Fruit fly (Drosophila melanogaster) whole organism, prepupa: ENCODE measurements around the gene CG3224.
A peak's percentile ranks its signal among the peaks of the same experiment; 100 is the strongest.

Experiments used
- Blimp-1 ChIP-seq: fragments of 200-800 bp; sonication (Bioruptor generic); optimal IDR thresholded peaks from 3 replicates; lab custom pipeline; 2017; ENCODE audit warnings: missing biosample characterization, missing genetic modification characterization, mild to moderate bottlenecking, moderate library complexity, missing genetic modification reagents
- CG10631 ChIP-seq: fragments of 200-800 bp; sonication (Bioruptor generic); optimal IDR thresholded peaks from 2 replicates; lab custom pipeline; 2016; ENCODE audit warnings: missing biosample characterization, missing genetic modification characterization
- CG10669 ChIP-seq: fragments of 200-800 bp; sonication (Bioruptor generic); optimal IDR thresholded peaks from 3 replicates; lab custom pipeline; 2018; ENCODE audit warnings: missing biosample characterization, mild to moderate bottlenecking, missing genetic modification characterization, moderate library complexity
- CG11762 ChIP-seq: fragments of 200-800 bp; sonication (Bioruptor generic); optimal IDR thresholded peaks from 3 replicates; lab custom pipeline; 2016; ENCODE audit warnings: missing biosample characterization, missing genetic modification characterization; ENCODE audit not compliant: insufficient read depth
- CG11902 ChIP-seq: fragments of 200-800 bp; sonication (Bioruptor generic); optimal IDR thresholded peaks from 3 replicates; lab custom pipeline; 2016; ENCODE audit warnings: missing biosample characterization, missing genetic modification characterization
- CG15336 ChIP-seq: fragments of 200-800 bp; sonication (Bioruptor generic); IDR thresholded peaks from 2 replicates; pipeline ENCODE4 v1.3.6; 2022; ENCODE audit warnings: missing biosample characterization, missing genetic modification characterization
- CG1621 ChIP-seq: fragments of 200-800 bp; sonication (Bioruptor generic); optimal IDR thresholded peaks from 3 replicates; lab custom pipeline; 2018; ENCODE audit warnings: missing biosample characterization, mild to moderate bottlenecking, missing genetic modification characterization
- CG16779 ChIP-seq: fragments of 200-800 bp; sonication (Bioruptor generic); optimal IDR thresholded peaks from 3 replicates; lab custom pipeline; 2017; ENCODE audit warnings: missing biosample characterization, mild to moderate bottlenecking, missing genetic modification characterization
- CG3032 ChIP-seq: fragments of 200-800 bp; optimal IDR thresholded peaks from 2 replicates; lab custom pipeline; 2019; ENCODE audit warnings: missing biosample characterization, mild to moderate bottlenecking, missing genetic modification characterization, moderate library complexity
- CG31627 ChIP-seq: fragments of 200-800 bp; sonication (Bioruptor generic); optimal IDR thresholded peaks from 3 replicates; lab custom pipeline; 2016; ENCODE audit warnings: missing biosample characterization, missing genetic modification characterization
- CG32006 ChIP-seq: fragments of 200-800 bp; sonication (Bioruptor generic); optimal IDR thresholded peaks from 3 replicates; lab custom pipeline; 2017; ENCODE audit warnings: missing biosample characterization, mild to moderate bottlenecking, missing genetic modification characterization
- CG34406 ChIP-seq: fragments of 200-800 bp; sonication (Bioruptor generic); optimal IDR thresholded peaks from 3 replicates; lab custom pipeline; 2016; ENCODE audit warnings: missing biosample characterization, missing genetic modification characterization
- CG3919 ChIP-seq: fragments of 200-800 bp; sonication (Bioruptor generic); optimal IDR thresholded peaks from 3 replicates; lab custom pipeline; 2016; ENCODE audit warnings: missing biosample characterization, missing genetic modification characterization
- CG4318 ChIP-seq: fragments of 200-800 bp; sonication (Bioruptor generic); optimal IDR thresholded peaks from 3 replicates; lab custom pipeline; 2017; ENCODE audit warnings: missing biosample characterization, mild to moderate bottlenecking, missing genetic modification characterization
- CG6163 ChIP-seq: fragments of 200-800 bp; sonication (Bioruptor generic); IDR thresholded peaks from 3 replicates; pipeline ENCODE4 v1.3.6; 2022; ENCODE audit warnings: missing biosample characterization, missing genetic modification characterization
- CG6276 ChIP-seq: fragments of 200-800 bp; sonication (Bioruptor generic); optimal IDR thresholded peaks from 2 replicates; lab custom pipeline; 2017; ENCODE audit warnings: missing biosample characterization, mild to moderate bottlenecking, missing genetic modification characterization
- CG6792 ChIP-seq: fragments of 200-800 bp; sonication (Bioruptor generic); optimal IDR thresholded peaks from 3 replicates; lab custom pipeline; 2016; ENCODE audit warnings: missing biosample characterization, missing genetic modification characterization
- CG6808 ChIP-seq: fragments of 200-800 bp; sonication (Bioruptor generic); optimal IDR thresholded peaks from 3 replicates; lab custom pipeline; 2017; ENCODE audit warnings: missing biosample characterization, missing genetic modification characterization, mild to moderate bottlenecking, moderate library complexity, missing genetic modification reagents
- CG6854 ChIP-seq: fragments of 200-800 bp; sonication (Bioruptor generic); optimal IDR thresholded peaks from 2 replicates; lab custom pipeline; 2017; ENCODE audit warnings: missing biosample characterization, mild to moderate bottlenecking, missing genetic modification characterization
- CG7368 ChIP-seq: fragments of 200-800 bp; sonication (Bioruptor generic); optimal IDR thresholded peaks from 3 replicates; lab custom pipeline; 2016; ENCODE audit warnings: missing biosample characterization, missing genetic modification characterization
- CG8119 ChIP-seq: fragments of 200-800 bp; sonication (Bioruptor generic); IDR thresholded peaks from 3 replicates; pipeline ENCODE4 v1.3.6; 2022; ENCODE audit warnings: missing biosample characterization, missing genetic modification characterization
- CG8632 ChIP-seq: fragments of 200-800 bp; sonication (Bioruptor generic); optimal IDR thresholded peaks from 3 replicates; lab custom pipeline; 2016; ENCODE audit warnings: missing biosample characterization, missing genetic modification characterization
- Eip75B ChIP-seq: fragments of 200-800 bp; sonication (Bioruptor generic); optimal IDR thresholded peaks from 3 replicates; lab custom pipeline; 2016; ENCODE audit warnings: missing biosample characterization, missing genetic modification characterization
- Eip78C ChIP-seq: fragments of 200-800 bp; sonication (Bioruptor generic); peaks from one replicate; lab custom pipeline; 2016; ENCODE audit warnings: missing biosample characterization, missing genetic modification characterization
- Eip93F ChIP-seq: fragments of 200-800 bp; sonication (Bioruptor generic); optimal IDR thresholded peaks from 2 replicates; lab custom pipeline; 2016; ENCODE audit warnings: missing biosample characterization, mild to moderate bottlenecking, missing genetic modification characterization
- Ets21C ChIP-seq: fragments of 200-800 bp; sonication (Bioruptor generic); optimal IDR thresholded peaks from 3 replicates; lab custom pipeline; 2016; ENCODE audit warnings: missing biosample characterization, missing genetic modification characterization
- Ets96B ChIP-seq: fragments of 200-800 bp; optimal IDR thresholded peaks from 2 replicates; lab custom pipeline; 2019; ENCODE audit warnings: missing biosample characterization, mild to moderate bottlenecking, missing genetic modification characterization, moderate library complexity
- Gug ChIP-seq: fragments of 200-800 bp; sonication (Bioruptor generic); IDR thresholded peaks from 2 replicates; pipeline ENCODE4 v1.3.6; 2022; ENCODE audit warnings: missing biosample characterization, missing genetic modification characterization
- Hr4 ChIP-seq: fragments of 200-800 bp; sonication (Bioruptor generic); optimal IDR thresholded peaks from 3 replicates; lab custom pipeline; 2016; ENCODE audit warnings: missing biosample characterization, missing genetic modification characterization
- Lpt ChIP-seq: fragments of 200-800 bp; sonication (Bioruptor generic); optimal IDR thresholded peaks from 3 replicates; lab custom pipeline; 2016; ENCODE audit warnings: missing biosample characterization, missing genetic modification characterization
- Met ChIP-seq: fragments of 200-800 bp; sonication (Bioruptor generic); optimal IDR thresholded peaks from 3 replicates; lab custom pipeline; 2016; ENCODE audit warnings: missing biosample characterization, missing genetic modification characterization
- OdsH ChIP-seq: fragments of 200-800 bp; sonication (Bioruptor generic); optimal IDR thresholded peaks from 3 replicates; lab custom pipeline; 2016; ENCODE audit warnings: missing biosample characterization, missing genetic modification characterization
- Smox ChIP-seq: fragments of 200-800 bp; sonication (Bioruptor generic); optimal IDR thresholded peaks from 3 replicates; lab custom pipeline; 2016; ENCODE audit warnings: missing biosample characterization, missing genetic modification characterization
- Sox102F ChIP-seq: fragments of 200-800 bp; sonication (Bioruptor generic); optimal IDR thresholded peaks from 2 replicates; lab custom pipeline; 2016; ENCODE audit warnings: missing biosample characterization, mild to moderate bottlenecking, missing genetic modification characterization
- acj6 ChIP-seq: fragments of 200-800 bp; sonication (Bioruptor generic); optimal IDR thresholded peaks from 3 replicates; lab custom pipeline; 2016; ENCODE audit warnings: missing biosample characterization, missing genetic modification characterization
- cyc ChIP-seq: fragments of 200-800 bp; sonication (Bioruptor generic); optimal IDR thresholded peaks from 3 replicates; lab custom pipeline; 2016; ENCODE audit warnings: missing biosample characterization, missing genetic modification characterization
- dac ChIP-seq: fragments of 200-800 bp; sonication (Bioruptor generic); optimal IDR thresholded peaks from 2 replicates; lab custom pipeline; 2017; ENCODE audit warnings: missing biosample characterization, mild to moderate bottlenecking, missing genetic modification characterization
- esn ChIP-seq: fragments of 200-800 bp; sonication (Bioruptor generic); optimal IDR thresholded peaks from 2 replicates; lab custom pipeline; 2016; ENCODE audit warnings: missing biosample characterization, mild to moderate bottlenecking, missing genetic modification characterization, moderate library complexity
- fd85E ChIP-seq: fragments of 200-800 bp; sonication (Bioruptor generic); optimal IDR thresholded peaks from 3 replicates; lab custom pipeline; 2016; ENCODE audit warnings: missing biosample characterization, missing genetic modification characterization
- fkh ChIP-seq: fragments of 200-800 bp; sonication (Bioruptor generic); optimal IDR thresholded peaks from 3 replicates; lab custom pipeline; 2017; ENCODE audit warnings: missing biosample characterization, mild to moderate bottlenecking, missing genetic modification characterization, moderate library complexity
- lz ChIP-seq: fragments of 200-800 bp; sonication (Bioruptor generic); optimal IDR thresholded peaks from 3 replicates; lab custom pipeline; 2016; ENCODE audit warnings: missing biosample characterization, missing genetic modification characterization
- pdm3 ChIP-seq: fragments of 200-800 bp; sonication (Bioruptor generic); optimal IDR thresholded peaks from 3 replicates; lab custom pipeline; 2016; ENCODE audit warnings: missing biosample characterization, missing genetic modification characterization
- salr ChIP-seq, 2 experiments: fragments of 200-800 bp; sonication (Bioruptor generic); optimal IDR thresholded peaks; 3 replicates each; lab custom pipeline; 2016 to 2018; ENCODE audit warnings: missing biosample characterization in 2 of 2, missing genetic modification characterization in 2 of 2, mild to moderate bottlenecking in 1 of 2
- spab ChIP-seq: fragments of 200-800 bp; sonication (Bioruptor generic); optimal IDR thresholded peaks from 2 replicates; lab custom pipeline; 2017; ENCODE audit warnings: missing biosample characterization, mild to moderate bottlenecking, missing genetic modification characterization, missing genetic modification reagents
- ss ChIP-seq, 2 experiments: fragments of 200-800 bp; sonication (Bioruptor generic); optimal IDR thresholded peaks; 2 replicates in 1 of 2; 3 replicates in 1 of 2; lab custom pipeline; 2017 to 2018; ENCODE audit warnings: mild to moderate bottlenecking in 2 of 2, missing biosample characterization in 2 of 2, missing genetic modification characterization in 2 of 2, moderate library complexity in 1 of 2
- svp ChIP-seq: fragments of 200-800 bp; sonication (Bioruptor generic); peaks from one replicate; lab custom pipeline; 2016; ENCODE audit warnings: missing biosample characterization, missing genetic modification characterization
- topi ChIP-seq: fragments of 200-800 bp; sonication (Bioruptor generic); optimal IDR thresholded peaks from 3 replicates; lab custom pipeline; 2016; ENCODE audit warnings: missing biosample characterization, missing genetic modification characterization
- vri ChIP-seq: fragments of 200-800 bp; sonication (Bioruptor generic); optimal IDR thresholded peaks from 3 replicates; lab custom pipeline; 2016; ENCODE audit warnings: missing biosample characterization, mild to moderate bottlenecking, missing genetic modification characterization

The CG3224 gene

dm6 chrX:6678635-6679501 is 17.6 kb upstream of the CG3224 start, which contains the start of gene ND-ASHI (continued):
- TF ChIP-seq CG3919 (GFP tag; lab: Kevin White, UChicago) = peak; percentile 98
- TF ChIP-seq cyc (GFP tag; lab: Kevin White, UChicago) = peak; percentile 97
- TF ChIP-seq svp = peak; percentile 98
- peak; percentile 96 for TF ChIP-seq CG8632 (GFP tag; lab: Kevin White, UChicago)
- TF ChIP-seq CG11902 = peak; percentile 94
- TF ChIP-seq Sox102F (GFP tag; lab: Kevin White, UChicago) = peak; percentile 96
- peak; percentile 96 for TF ChIP-seq Smox (GFP tag; lab: Kevin White, UChicago)
- TF ChIP-seq Lpt = peak; percentile 96
- TF ChIP-seq CG34406 (GFP tag; lab: Kevin White, UChicago) = peak; percentile 97
- TF ChIP-seq CG15336 (GFP tag; lab: Robert Waterston, UW) = peak; percentile 98
- peak; percentile 97 for TF ChIP-seq esn
- peak; percentile 91 for TF ChIP-seq Ets21C
- peak; percentile 95 for TF ChIP-seq CG31627 (GFP tag; lab: Kevin White, UChicago)
- TF ChIP-seq CG11762 (GFP tag; lab: Kevin White, UChicago) = peak; percentile 96
- peak; percentile 96 for TF ChIP-seq spab
- TF ChIP-seq vri = peak; percentile 95
- TF ChIP-seq CG1621 (tag; lab: Kevin White, UChicago) = peak; percentile 98
- peak; percentile 97 for TF ChIP-seq lz
- peak; percentile 97 for TF ChIP-seq topi
- TF ChIP-seq CG16779 (tag; lab: Kevin White, UChicago) = peak; percentile 95
- peak; percentile 97 for TF ChIP-seq Gug (GFP tag; lab: Robert Waterston, UW)
- peak; percentile 95 for TF ChIP-seq Ets96B (tag; lab: Kevin White, UChicago)
- peak; percentile 95 for TF ChIP-seq CG6854
- TF ChIP-seq ss (GFP tag; optimal IDR thresholded peaks at IDR 0.05; lab: Kevin White, UChicago) = peak; percentile 98
- TF ChIP-seq fd85E (GFP tag; lab: Kevin White, UChicago) = peak; percentile 93
- TF ChIP-seq CG10631 = peak; percentile 97
- TF ChIP-seq CG7368 (GFP tag; lab: Kevin White, UChicago) = peak; percentile 95
- TF ChIP-seq Met = peak; percentile 96
- peak; percentile 97 for TF ChIP-seq CG32006 (GFP tag; lab: Kevin White, UChicago)
- TF ChIP-seq CG6792 (GFP tag; lab: Kevin White, UChicago) = peak; percentile 96
- peak; percentile 95 for TF ChIP-seq dac (GFP tag; lab: Kevin White, UChicago)
- TF ChIP-seq CG4318 (GFP tag; lab: Kevin White, UChicago) = peak; percentile 93
- peak; percentile 97 for TF ChIP-seq CG8119 (GFP tag; lab: Robert Waterston, UW)
- TF ChIP-seq Eip93F (GFP tag; lab: Kevin White, UChicago) = peak; percentile 95
- TF ChIP-seq Hr4 (GFP tag; lab: Kevin White, UChicago) = peak; percentile 95
- peak; percentile 97 for TF ChIP-seq CG10669
- TF ChIP-seq Eip78C (GFP tag; lab: Kevin White, UChicago) = peak; percentile 99

dm6 chrX:6677826-6678489 is 16.7 kb upstream of the CG3224 start, which contains the start of gene Fum1:
Gene Fum1, plus strand, starts transcription at chrX:6678424.
- TF ChIP-seq cyc (GFP tag; lab: Kevin White, UChicago) (no peak), CG8119 (GFP tag; lab: Robert Waterston, UW) (no peak), salr (GFP tag; optimal IDR thresholded peaks at IDR 0.05; lab: Kevin White, UChicago) (no peak), fkh (peak; percentile 28), CG16779 (tag; lab: Kevin White, UChicago) (no peak), Eip75B (GFP tag; lab: Kevin White, UChicago) (no peak), svp (no peak), CG3919 (GFP tag; lab: Kevin White, UChicago) (no peak), Eip93F (GFP tag; lab: Kevin White, UChicago) (no peak), CG6808 (no peak), Lpt (no peak), OdsH (GFP tag; lab: Kevin White, UChicago) (no peak), CG8632 (GFP tag; lab: Kevin White, UChicago) (no peak), Blimp-1 (GFP tag; lab: Kevin White, UChicago) (no peak), CG6276 (no peak), CG6163 (GFP tag; lab: Robert Waterston, UW) (no peak), CG6854 (no peak), acj6 (GFP tag; lab: Kevin White, UChicago) (peak; percentile 12), CG3032 (tag; lab: Kevin White, UChicago) (peak; percentile 6), Smox (GFP tag; lab: Kevin White, UChicago) (no peak), Eip78C (GFP tag; lab: Kevin White, UChicago) (no peak), CG32006 (GFP tag; lab: Kevin White, UChicago) (no peak), pdm3 (GFP tag; lab: Kevin White, UChicago) (no peak)
